Worm (Caenorhabditis elegans): Measurements from ENCODE around the gene adal-1.
A peak's percentile ranks its signal among the peaks of the same experiment; 100 is the strongest.

Gene adal-1

ce11 chrII:6843680-6844079, 49.8 kb downstream of the adal-1 start:
- TF ChIP-seq nhr-11 (tag; optimal IDR thresholded peaks at IDR 0.05) (no peak), ZK546.5 (tag; optimal IDR thresholded peaks at IDR 0.05) (no peak), nhr-25 (tag; optimal IDR thresholded peaks at IDR 0.05) (peak; percentile 1), unc-39 (tag; optimal IDR thresholded peaks at IDR 0.05) (no peak), elt-3 (tag; optimal IDR thresholded peaks at IDR 0.05) (no peak), egl-27 (tag; optimal IDR thresholded peaks at IDR 0.05) (peak; percentile 31), sea-2 (GFP tag; optimal IDR thresholded peaks at IDR 0.05) (no peak), lin-39 (tag; optimal IDR thresholded peaks at IDR 0.05) (peak; percentile 73), nfya-1 (tag; optimal IDR thresholded peaks at IDR 0.05; ENCODE audit: insufficient read depth) (peak; percentile 28), unc-62 (GFP tag; optimal IDR thresholded peaks at IDR 0.05) (peak; percentile 76), egl-5 (tag; optimal IDR thresholded peaks at IDR 0.05) (no peak), ztf-4 (tag; optimal IDR thresholded peaks at IDR 0.05) (no peak), tbx-2 (tag; optimal IDR thresholded peaks at IDR 0.05) (no peak), pha-4 (tag; optimal IDR thresholded peaks at IDR 0.05) (peak; percentile 27), hmg-11 (tag; optimal IDR thresholded peaks at IDR 0.05) (peak; percentile 27)

- TF ChIP-seq nhr-23 (tag; optimal IDR thresholded peaks at IDR 0.05) (no peak), lin-15B (tag; optimal IDR thresholded peaks at IDR 0.05) (no peak), egl-5 (tag; optimal IDR thresholded peaks at IDR 0.05) (peak; percentile 49), nhr-77 (tag; optimal IDR thresholded peaks at IDR 0.05) (no peak)
Observed at ce11 chrII:6843211-6843610, 50.2 kb downstream of the adal-1 start.

- peak; percentile 37 for TF ChIP-seq hmg-11 (tag; optimal IDR thresholded peaks at IDR 0.05)
- TF ChIP-seq ztf-11 (tag; optimal IDR thresholded peaks at IDR 0.05) = no peak
- peak; percentile 31 for TF ChIP-seq ama-1 (optimal IDR thresholded peaks at IDR 0.05)
- no peak for TF ChIP-seq nhr-11 (tag; optimal IDR thresholded peaks at IDR 0.05)
- no peak for TF ChIP-seq nhr-12 (tag; optimal IDR thresholded peaks at IDR 0.05)
- TF ChIP-seq daf-12 (tag; optimal IDR thresholded peaks at IDR 0.05) = no peak
- peak; percentile 73 to 97 (median 76) for TF ChIP-seq elt-3 (tag; optimal IDR thresholded peaks at IDR 0.05)
- peak; percentile 73 for TF ChIP-seq lsy-12 (tag; optimal IDR thresholded peaks at IDR 0.05)
- peak; percentile 87 for TF ChIP-seq jun-1 (tag; optimal IDR thresholded peaks at IDR 0.05)
- peak; percentile 93 for TF ChIP-seq pha-4 (tag; optimal IDR thresholded peaks at IDR 0.05)
- peak; percentile 94 for TF ChIP-seq nhr-23 (tag; optimal IDR thresholded peaks at IDR 0.05)
- TF ChIP-seq nhr-76 (tag; optimal IDR thresholded peaks at IDR 0.05) = peak; percentile 44
- TF ChIP-seq egl-5 (tag; optimal IDR thresholded peaks at IDR 0.05) = no peak
- TF ChIP-seq elt-1 (tag; optimal IDR thresholded peaks at IDR 0.05) = peak; percentile 83
- no peak for TF ChIP-seq mml-1 (tag; optimal IDR thresholded peaks at IDR 0.05)
- TF ChIP-seq unc-39 (tag; optimal IDR thresholded peaks at IDR 0.05) = no peak
- peak; percentile 95 for TF ChIP-seq nhr-43 (tag; optimal IDR thresholded peaks at IDR 0.05; ENCODE audit: poor library complexity, severe bottlenecking)
- TF ChIP-seq fkh-10 (GFP tag; optimal IDR thresholded peaks at IDR 0.05) = no peak
- peak; percentile 83 for TF ChIP-seq tbx-2 (tag; optimal IDR thresholded peaks at IDR 0.05)
- no peak for TF ChIP-seq ceh-9 (tag; optimal IDR thresholded peaks at IDR 0.05)
- peak; percentile 95 for TF ChIP-seq pqm-1 (tag; optimal IDR thresholded peaks at IDR 0.05)
- no peak for TF ChIP-seq sea-2 (GFP tag; optimal IDR thresholded peaks at IDR 0.05)
- no peak for TF ChIP-seq ceh-16 (tag; optimal IDR thresholded peaks at IDR 0.05)
- TF ChIP-seq nhr-25 (tag; optimal IDR thresholded peaks at IDR 0.05) = peak; percentile 80
- peak; percentile 90 for TF ChIP-seq ceh-28 (tag; optimal IDR thresholded peaks at IDR 0.05)
- TF ChIP-seq fkh-2 (tag; optimal IDR thresholded peaks at IDR 0.05) = no peak
- no peak for TF ChIP-seq ztf-4 (tag; optimal IDR thresholded peaks at IDR 0.05)
- peak; percentile 73 for TF ChIP-seq unc-62 (GFP tag; optimal IDR thresholded peaks at IDR 0.05)
- TF ChIP-seq zag-1 (tag; optimal IDR thresholded peaks at IDR 0.05) = no peak
- TF ChIP-seq lin-39 (tag; optimal IDR thresholded peaks at IDR 0.05) = peak; percentile 49
- TF ChIP-seq eor-1 (tag; optimal IDR thresholded peaks at IDR 0.05) = no peak
- peak; percentile 36 for TF ChIP-seq fos-1 (tag; optimal IDR thresholded peaks at IDR 0.05)
- TF ChIP-seq nfya-1 (tag; optimal IDR thresholded peaks at IDR 0.05; ENCODE audit: insufficient read depth) = peak; percentile 85
- TF ChIP-seq egl-27 (tag; optimal IDR thresholded peaks at IDR 0.05) = peak; percentile 99
- TF ChIP-seq snpc-4 (tag; optimal IDR thresholded peaks at IDR 0.05) = peak; percentile 84
- TF ChIP-seq ceh-82 (tag; optimal IDR thresholded peaks at IDR 0.05) = no peak
- no peak for TF ChIP-seq nhr-77 (tag; optimal IDR thresholded peaks at IDR 0.05)
- peak; percentile 100 for TF ChIP-seq elt-2 (tag; optimal IDR thresholded peaks at IDR 0.05)
- peak; percentile 56 for TF ChIP-seq mdl-1 (tag; optimal IDR thresholded peaks at IDR 0.05)
- TF ChIP-seq R02D3.7 (tag; optimal IDR thresholded peaks at IDR 0.05) = peak; percentile 54
- no peak for TF ChIP-seq ZK546.5 (tag; optimal IDR thresholded peaks at IDR 0.05)
- TF ChIP-seq nhr-237 (tag; optimal IDR thresholded peaks at IDR 0.05) = no peak
- no peak for TF ChIP-seq nhr-28 (tag; optimal IDR thresholded peaks at IDR 0.05)
- peak; percentile 73 for TF ChIP-seq skn-1 (tag; optimal IDR thresholded peaks at IDR 0.05)
- no peak for TF ChIP-seq nhr-67 (tag; optimal IDR thresholded peaks at IDR 0.05)
Observed at ce11 chrII:6842651-6843118, 50.8 kb downstream of the adal-1 start.

Data from whole organism, L3 larva.